Worm (Caenorhabditis elegans) whole organism, midembryonic: ENCODE data around the gene pho-11.

ENCODE experiments used
- flt-1 ChIP-seq: fragments of 200-800 bp; sonication (Bioruptor generic); IDR thresholded peaks from 2 replicates; pipeline ENCODE4 v1.3.6; 2022; ENCODE audit warnings: missing genetic modification characterization, missing compliant biosample characterization
- klf-2 ChIP-seq: fragments of 200-800 bp; sonication (Bioruptor generic); conservative IDR thresholded peaks from 2 replicates; pipeline ENCODE4 v1.3.6; 2022; ENCODE audit warnings: missing genetic modification reagents, missing genetic modification characterization, missing compliant biosample characterization
- ref-1 ChIP-seq: fragments of 200-800 bp; sonication (Bioruptor generic); conservative IDR thresholded peaks from 2 replicates; pipeline ENCODE4 v1.3.6; 2022; ENCODE audit warnings: missing genetic modification reagents, missing genetic modification characterization, missing compliant biosample characterization
- tab-1 ChIP-seq: fragments of 200-800 bp; sonication (Bioruptor generic); IDR thresholded peaks from 2 replicates; pipeline ENCODE4 v1.3.6; 2022; ENCODE audit warnings: missing genetic modification characterization, missing compliant biosample characterization

DNA sequence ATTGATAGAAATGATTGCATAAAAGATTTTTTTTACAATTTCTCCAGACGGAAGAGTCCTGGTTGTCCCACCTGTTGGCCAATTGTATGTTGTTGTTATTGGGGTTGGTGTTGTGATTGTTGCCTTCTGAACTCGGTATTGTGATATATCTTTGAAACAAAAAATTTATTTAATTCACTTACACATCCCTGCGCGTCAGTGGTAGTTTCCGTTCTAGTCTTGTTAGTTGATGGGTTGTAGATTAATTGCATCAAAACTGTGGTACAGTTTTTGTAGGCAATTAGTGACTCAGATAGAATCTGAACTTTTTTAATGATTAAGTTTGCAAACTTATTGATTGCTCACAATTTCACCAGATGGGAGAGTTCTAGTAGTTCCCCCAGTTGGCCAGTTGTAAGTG is 27.2 kb upstream of the pho-11 start:
- TF ChIP-seq flt-1 (GFP tag; lab: Robert Waterston, UW) (no peak), tab-1 (GFP tag; lab: Robert Waterston, UW) (no peak), ref-1 (GFP tag; lab: Robert Waterston, UW) (no peak), klf-2 (no peak)
